Worm (Caenorhabditis elegans) whole organism, young adult: Measurements from ENCODE around the gene ZK546.5.

ENCODE experiments used
- ama-1 ChIP-seq, 3 experiments: fragments of 150-350 bp in 1 of 3; sonication (generic microtip) in 2 of 3; optimal IDR thresholded peaks; 2 replicates each; lab custom pipeline; 2014 to 2018; ENCODE audit warnings: missing biosample characterization in 2 of 3, missing genetic modification characterization in 2 of 3, missing genetic modification reagents in 2 of 3
- ceh-79 ChIP-seq: sonication (generic microtip); optimal IDR thresholded peaks from 2 replicates; lab custom pipeline; 2017; ENCODE audit warnings: mild to moderate bottlenecking, missing genetic modification characterization, missing compliant biosample characterization
- egrh-3 ChIP-seq: fragments of 200-800 bp; sonication (Bioruptor generic); IDR thresholded peaks from 2 replicates; pipeline ENCODE4 v1.3.6; 2022; ENCODE audit warnings: missing genetic modification reagents, missing genetic modification characterization, missing compliant biosample characterization
- hmg-20 ChIP-seq: fragments of 200-800 bp; sonication (Bioruptor generic); IDR thresholded peaks from 2 replicates; pipeline ENCODE4 v1.3.6; 2022; ENCODE audit warnings: missing genetic modification reagents, missing genetic modification characterization, missing compliant biosample characterization
- mxl-1 ChIP-seq: sonication (generic microtip); optimal IDR thresholded peaks from 2 replicates; lab custom pipeline; 2016; ENCODE audit warnings: missing genetic modification characterization, missing compliant biosample characterization
- nhr-80 ChIP-seq: sonication (generic microtip); optimal IDR thresholded peaks from 2 replicates; lab custom pipeline; 2016; ENCODE audit warnings: missing genetic modification characterization, missing compliant biosample characterization
- snpc-4 ChIP-seq, 5 experiments: fragments of 150-350 bp in 1 of 5; sonication (generic microtip) in 4 of 5; optimal IDR thresholded peaks; 2 replicates each; lab custom pipeline; 2014 to 2018; ENCODE audit warnings: missing genetic modification characterization in 5 of 5, missing biosample characterization in 3 of 5, antibody characterized with exemption in 2 of 5, mild to moderate bottlenecking in 2 of 5, missing compliant biosample characterization in 2 of 5, missing genotype in 2 of 5, moderate library complexity in 2 of 5, missing genetic modification reagents in 1 of 5

- TF ChIP-seq mxl-1 (no peak), hmg-20 (GFP tag; lab: Robert Waterston, UW) (no peak), ceh-79 (no peak), nhr-80 (tag; lab: Kevin White, UChicago) (no peak), egrh-3 (no peak), snpc-4 (GFP tag; optimal IDR thresholded peaks at IDR 0.05; lab: Kevin White, UChicago) (no peak), snpc-4 (tag; optimal IDR thresholded peaks at IDR 0.05; lab: Kevin White, UChicago) (no peak), ama-1 (optimal IDR thresholded peaks at IDR 0.05; lab: Kevin White, UChicago) (no peak), ama-1 (GFP tag; optimal IDR thresholded peaks at IDR 0.05; lab: Kevin White, UChicago) (no peak)
Observed at ce11 chrII:4968863-4969262, 33.2 kb downstream of the ZK546.5 start, which contains the start of gene shc-2.
